Worm (Caenorhabditis elegans): Measurements from ENCODE around the gene Y43C5A.2.

Y43C5A.2 gene

DNA sequence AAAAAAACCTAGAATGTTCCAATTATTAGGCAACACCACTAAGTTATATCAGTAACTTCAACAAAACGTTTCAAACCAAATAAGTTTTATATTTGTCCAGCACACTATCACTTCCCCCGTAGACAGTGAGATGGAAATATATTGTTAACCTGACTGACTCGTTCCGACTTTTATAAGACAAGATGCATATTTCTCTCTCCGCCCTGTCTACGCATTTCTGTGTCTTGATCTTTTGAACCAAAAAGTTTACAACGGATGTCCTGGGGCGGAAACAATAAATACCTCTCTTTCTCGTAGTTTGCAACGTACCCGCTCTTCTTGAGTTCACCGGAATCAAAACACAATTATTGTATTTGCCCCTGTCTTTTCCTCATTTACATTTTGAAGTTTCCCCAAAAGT, 18.4 kb upstream of the Y43C5A.2 start:
- no peak for TF ChIP-seq unc-62 (GFP tag; optimal IDR thresholded peaks at IDR 0.05)

DNA sequence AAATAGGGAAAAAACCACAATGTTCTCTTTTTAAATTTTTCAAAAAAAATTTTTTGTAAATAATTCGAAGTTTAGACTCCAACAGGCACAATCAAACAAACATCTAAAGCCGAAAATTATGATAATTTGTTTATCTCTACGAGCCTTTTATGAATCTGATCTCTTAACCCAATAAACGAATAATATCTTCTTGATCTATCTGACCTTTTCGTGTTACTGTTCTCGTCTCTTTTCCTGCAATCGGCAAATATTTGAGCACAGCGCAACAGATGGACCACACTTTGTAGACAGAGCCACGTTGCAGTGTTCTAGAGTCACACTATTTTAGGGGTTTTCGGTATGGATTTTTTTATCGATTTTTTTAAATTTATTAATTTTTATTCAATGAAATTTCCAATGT, 17.9 kb upstream of the Y43C5A.2 start:
- no peak for TF ChIP-seq unc-62 (GFP tag; optimal IDR thresholded peaks at IDR 0.05)

ce11 chrIV:10252350-10252792, 17.3 kb upstream of the Y43C5A.2 start:
- no peak for TF ChIP-seq unc-62 (GFP tag; optimal IDR thresholded peaks at IDR 0.05)

ce11 chrIV:10252886-10253639, 16.6 kb upstream of the Y43C5A.2 start:
- TF ChIP-seq unc-62 (GFP tag; optimal IDR thresholded peaks at IDR 0.05): no peak

ce11 chrIV:10259557-10259956, 10.1 kb upstream of the Y43C5A.2 start, which contains the start of gene F01G10.9:
Gene F01G10.9 (minus strand): TSS chrIV:10259657.
- no peak for TF ChIP-seq unc-62 (GFP tag; optimal IDR thresholded peaks at IDR 0.05)

DNA sequence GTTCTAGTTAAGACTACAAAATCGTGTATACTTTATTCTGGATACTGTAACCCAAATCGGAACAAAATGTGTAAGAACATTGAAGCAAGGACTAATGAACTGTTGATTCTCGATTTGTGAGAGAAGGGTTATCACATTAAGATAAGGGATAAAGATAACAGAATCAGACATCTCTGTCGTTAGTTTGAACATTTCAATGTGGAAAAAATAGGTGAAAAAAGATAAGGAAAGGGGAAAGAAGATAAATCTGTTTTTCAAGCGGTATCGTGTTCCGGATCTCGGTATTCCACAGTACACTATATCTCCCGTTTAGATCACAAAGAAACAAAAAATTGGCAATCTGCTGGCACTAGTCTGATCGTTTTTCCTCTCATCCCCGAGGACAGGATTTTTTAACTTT, 8.6 kb upstream of the Y43C5A.2 start:
- no peak for TF ChIP-seq unc-62 (GFP tag; optimal IDR thresholded peaks at IDR 0.05)

DNA sequence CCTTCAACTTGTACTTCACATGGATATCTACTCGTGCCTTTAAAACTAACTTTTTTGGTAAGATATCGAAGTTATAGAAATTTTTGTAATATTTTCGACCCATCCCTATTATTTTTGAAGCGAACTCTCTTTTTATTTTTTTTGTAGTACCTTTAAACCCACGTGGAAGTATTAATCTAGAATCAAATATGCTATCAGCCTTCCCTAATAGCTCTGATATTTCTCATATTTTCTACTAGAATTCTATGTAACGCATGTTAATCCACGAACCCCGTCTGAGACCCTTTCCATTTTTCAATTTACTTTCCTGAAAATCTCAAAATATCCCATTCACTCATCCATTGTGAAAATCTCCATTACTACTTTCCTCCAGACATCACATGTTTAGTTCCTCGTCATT, 3.7 kb downstream of the Y43C5A.2 start:
- TF ChIP-seq unc-62 (GFP tag; optimal IDR thresholded peaks at IDR 0.05): no peak

ce11 chrIV:10273781-10274313, 4.2 kb downstream of the Y43C5A.2 start, which contains the start of gene Y43C5A.3:
Gene Y43C5A.3 (plus strand): TSS chrIV:10274036.
- TF ChIP-seq unc-62 (GFP tag; optimal IDR thresholded peaks at IDR 0.05): no peak

DNA sequence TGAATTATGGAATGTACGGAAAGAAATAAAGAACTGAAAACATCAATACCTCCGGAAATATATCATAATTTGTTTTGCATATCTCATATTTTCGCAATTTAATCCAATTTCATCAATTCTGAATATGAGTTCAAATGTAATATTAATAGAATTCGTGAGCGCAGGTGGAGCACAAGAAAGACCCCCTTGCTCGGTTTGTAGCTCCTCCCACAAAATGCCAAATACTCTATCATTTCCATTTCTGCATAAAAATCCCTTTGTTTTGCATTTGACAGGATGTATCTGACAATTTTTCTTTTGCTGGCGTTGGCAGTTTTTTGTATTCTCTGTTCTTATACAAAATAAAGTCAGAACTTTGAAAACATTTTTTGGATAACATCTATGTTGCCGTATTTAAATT, 5.4 kb downstream of the Y43C5A.2 start:
- no peak for TF ChIP-seq unc-62 (GFP tag; optimal IDR thresholded peaks at IDR 0.05)

- TF ChIP-seq unc-62 (GFP tag; optimal IDR thresholded peaks at IDR 0.05): no peak
These were observed 7.3 kb downstream of the Y43C5A.2 start, which contains the start of gene Y43C5A.7 for ce11 chrIV:10276960-10277359. Gene Y43C5A.7 (plus strand): TSS chrIV:10277260.

DNA sequence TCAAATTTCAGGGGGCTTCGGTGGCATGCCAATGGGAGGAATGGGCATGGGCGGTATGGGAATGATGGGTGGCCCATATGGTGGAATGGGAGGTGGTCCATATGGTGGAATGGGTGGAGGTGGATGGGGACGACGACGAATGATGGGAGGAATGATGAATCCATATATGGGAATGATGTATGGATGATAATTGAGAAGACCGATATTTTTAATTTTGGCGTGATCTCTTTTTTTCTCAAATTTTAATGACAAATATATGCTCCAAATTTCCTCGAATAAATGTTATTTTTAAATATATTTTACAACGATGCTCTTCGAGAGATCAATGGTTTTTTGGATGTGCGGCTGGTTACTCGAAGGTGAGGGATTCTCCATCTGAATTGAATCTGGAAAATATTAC, 8.0 kb downstream of the Y43C5A.2 start, which contains the start of gene Y43C5A.4:
Y43C5A.4 (plus strand) TSS at position 301 of the 400 bp plus-strand sequence.
- TF ChIP-seq unc-62 (GFP tag; optimal IDR thresholded peaks at IDR 0.05): no peak

- no peak for TF ChIP-seq unc-62 (GFP tag; optimal IDR thresholded peaks at IDR 0.05)
These were observed 11.8 kb downstream of the Y43C5A.2 start, which contains the start of gene thk-1 for ce11 chrIV:10281482-10281881. Gene thk-1 (minus strand): TSS chrIV:10281582.

DNA sequence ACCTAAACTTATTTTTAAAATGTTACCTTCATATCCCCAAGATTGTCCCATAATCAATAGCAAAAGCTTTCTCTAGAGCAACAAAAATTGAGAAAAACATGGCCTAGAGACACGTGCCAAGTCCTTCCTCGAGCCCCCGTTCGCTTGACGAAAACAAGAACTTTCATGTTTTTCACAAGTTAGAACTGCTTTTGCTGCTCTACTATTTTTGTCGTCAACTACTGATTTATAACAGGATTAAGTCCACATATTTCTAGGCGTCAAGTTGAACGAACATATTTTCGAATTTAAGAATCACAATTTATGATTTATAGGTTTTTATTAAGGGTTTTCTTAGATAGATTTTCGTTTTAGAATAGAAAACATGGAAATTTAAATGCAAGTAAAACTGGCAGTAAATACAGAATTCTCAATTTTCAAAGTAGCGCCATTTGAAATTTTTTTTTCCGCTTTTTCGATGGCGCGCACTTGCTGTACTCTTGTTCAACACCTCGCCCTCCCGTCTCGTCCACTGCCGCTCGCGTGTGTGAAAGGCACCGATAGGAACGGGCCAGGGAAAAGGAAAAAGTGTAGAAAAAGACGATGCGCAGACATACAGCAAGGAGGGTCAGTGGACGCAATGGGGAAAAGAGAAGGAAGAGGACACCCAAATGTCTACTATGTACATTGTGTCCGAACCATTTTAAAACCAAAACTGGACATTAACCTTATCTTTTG, 14.7 kb downstream of the Y43C5A.2 start, which contains the start of gene rad-51:
rad-51 (minus strand) TSS at position 51 of the 717 bp plus-strand sequence.
- TF ChIP-seq unc-62 (GFP tag; optimal IDR thresholded peaks at IDR 0.05): no peak

- TF ChIP-seq unc-62 (GFP tag; optimal IDR thresholded peaks at IDR 0.05): no peak
These were observed 15.6 kb downstream of the Y43C5A.2 start for ce11 chrIV:10285328-10285727.

DNA sequence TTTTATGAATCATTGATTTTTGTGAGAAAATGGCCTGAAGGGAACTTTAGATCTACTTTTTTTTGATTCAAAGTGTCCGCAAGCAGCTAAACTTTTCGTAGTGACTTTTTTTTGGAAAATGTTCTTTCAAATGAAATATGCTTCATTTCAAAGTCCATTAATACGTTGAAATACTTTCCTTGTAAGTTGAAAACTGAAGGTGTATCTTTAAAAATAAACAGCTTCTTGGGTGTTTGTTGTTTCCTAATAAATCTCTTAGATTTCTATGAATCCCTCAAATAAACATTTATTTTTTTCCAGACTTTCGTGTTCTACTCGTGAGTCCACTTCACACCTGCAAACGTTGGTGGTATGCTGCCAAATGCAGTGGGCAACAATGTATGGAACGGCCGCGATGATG, 17.0 kb downstream of the Y43C5A.2 start, which contains the start of gene ebax-1:
ebax-1 (plus strand) TSS at position 301 of the 400 bp plus-strand sequence.
- TF ChIP-seq unc-62 (GFP tag; optimal IDR thresholded peaks at IDR 0.05): no peak

DNA sequence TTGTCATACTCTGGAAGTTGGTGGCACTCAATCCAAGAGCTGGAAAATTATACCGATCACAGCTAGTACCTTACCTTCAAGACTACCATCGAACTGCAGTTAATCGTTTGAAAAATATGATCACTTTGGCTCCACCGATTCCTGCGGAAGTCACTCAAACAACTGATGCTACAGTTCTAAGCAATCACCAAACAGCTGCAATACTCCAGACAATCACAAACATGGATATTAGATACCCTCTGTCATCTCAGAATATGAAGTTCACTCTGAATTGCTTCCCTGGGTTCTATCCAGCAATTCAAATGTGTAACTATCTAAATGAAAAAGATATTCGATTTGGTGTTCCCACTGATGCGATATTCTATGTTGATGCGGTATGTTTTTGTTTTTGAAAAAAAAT, 18.9 kb downstream of the Y43C5A.2 start:
- TF ChIP-seq unc-62 (GFP tag; optimal IDR thresholded peaks at IDR 0.05): no peak
